Worm (Caenorhabditis elegans) whole organism, L1 larva: Measurements from ENCODE around the gene Y105C5A.12.
"Not testable (repeated sequence)": the region's sequence is repeated elsewhere in the genome, so short reads cannot be mapped to it uniquely, and the experiment has no call there.

Experiments
- C04F5.9 ChIP-seq: sonication (generic microtip); optimal IDR thresholded peaks from 2 replicates; lab custom pipeline; 2016; ENCODE audit warnings: missing genetic modification characterization, missing compliant biosample characterization
- F16B12.6 ChIP-seq: fragments of 150-350 bp; optimal IDR thresholded peaks from 2 replicates; lab custom pipeline; 2014; ENCODE audit warnings: missing biosample characterization, missing genetic modification characterization
- alr-1 ChIP-seq: fragments of 200-800 bp; sonication (Bioruptor generic); optimal IDR thresholded peaks from 2 replicates; lab custom pipeline; 2018; ENCODE audit warnings: borderline replicate concordance, mild to moderate bottlenecking, missing genetic modification characterization, missing compliant biosample characterization
- blmp-1 ChIP-seq: fragments of 150-350 bp; optimal IDR thresholded peaks from 2 replicates; lab custom pipeline; 2014; ENCODE audit warnings: missing biosample characterization, missing genetic modification characterization
- ceh-63 ChIP-seq: fragments of 200-800 bp; sonication (Bioruptor generic); optimal IDR thresholded peaks from 2 replicates; lab custom pipeline; 2018; ENCODE audit warnings: mild to moderate bottlenecking, missing genetic modification characterization, missing compliant biosample characterization
- ceh-82 ChIP-seq, 3 experiments: fragments of 150-350 bp in 1 of 3; sonication (generic microtip) in 2 of 3; optimal IDR thresholded peaks; 2 replicates each; lab custom pipeline; 2014 to 2017; ENCODE audit warnings: missing biosample characterization in 3 of 3, missing genetic modification characterization in 3 of 3
- ceh-90 ChIP-seq: sonication (generic microtip); optimal IDR thresholded peaks from 2 replicates; lab custom pipeline; 2016; ENCODE audit warnings: missing genetic modification characterization, missing compliant biosample characterization
- ces-1 ChIP-seq: fragments of 150-350 bp; optimal IDR thresholded peaks from 2 replicates; lab custom pipeline; 2014; ENCODE audit warnings: missing biosample characterization, missing genetic modification reagents, missing genetic modification characterization
- dpl-1 ChIP-seq, 3 experiments: fragments of 150-350 bp in 2 of 3; sonication (generic microtip) in 1 of 3; optimal IDR thresholded peaks; 2 replicates each; lab custom pipeline; 2014 to 2017; ENCODE audit warnings: missing biosample characterization in 3 of 3, missing genetic modification characterization in 3 of 3, missing genetic modification reagents in 3 of 3
- dsc-1 ChIP-seq: sonication (generic microtip); optimal IDR thresholded peaks from 2 replicates; lab custom pipeline; 2016; ENCODE audit warnings: mild to moderate bottlenecking, missing genetic modification characterization, missing compliant biosample characterization
- efl-1 ChIP-seq, 4 experiments: fragments of 150-350 bp; optimal IDR thresholded peaks in 3 of 4; peaks in 1 of 4; 1 replicate in 1 of 4; 2 replicates in 3 of 4; lab custom pipeline; 2014; ENCODE audit warnings: missing biosample characterization in 2 of 4, missing genetic modification characterization in 2 of 4, missing genetic modification reagents in 2 of 4
- egl-27 ChIP-seq, 2 experiments: fragments of 150-350 bp in 1 of 2; sonication (generic microtip); optimal IDR thresholded peaks; 3 replicates each; lab custom pipeline; 2017 to 2018; ENCODE audit warnings: missing biosample characterization in 2 of 2, missing genetic modification characterization in 2 of 2, missing genetic modification reagents in 2 of 2
- elt-2 ChIP-seq: sonication (generic microtip); optimal IDR thresholded peaks from 2 replicates; lab custom pipeline; 2016; ENCODE audit warnings: missing genetic modification characterization, mild to moderate bottlenecking, inconsistent platforms, missing compliant biosample characterization, missing genetic modification reagents
- ets-5 ChIP-seq: fragments of 200-800 bp; sonication (Bioruptor generic); IDR thresholded peaks from 2 replicates; pipeline ENCODE4 v1.3.6; 2022; ENCODE audit warnings: missing genetic modification characterization, missing compliant biosample characterization
- fkh-4 ChIP-seq: sonication (generic microtip); optimal IDR thresholded peaks from 2 replicates; lab custom pipeline; 2016; ENCODE audit warnings: missing compliant biosample characterization, missing genetic modification characterization, borderline replicate concordance
- fkh-8 ChIP-seq: sonication (generic microtip); optimal IDR thresholded peaks from 2 replicates; lab custom pipeline; 2016; ENCODE audit warnings: mild to moderate bottlenecking, missing genetic modification characterization, missing compliant biosample characterization
- grh-1 ChIP-seq: fragments of 200-800 bp; sonication (Bioruptor generic); IDR thresholded peaks from 2 replicates; pipeline ENCODE4 v1.3.6; 2022; ENCODE audit warnings: missing genetic modification reagents, missing genetic modification characterization, missing compliant biosample characterization
- hlh-17 ChIP-seq: fragments of 200-800 bp; sonication (Bioruptor generic); optimal IDR thresholded peaks from 2 replicates; lab custom pipeline; 2018; ENCODE audit warnings: missing genetic modification characterization, mild to moderate bottlenecking, missing compliant biosample characterization, moderate library complexity, borderline replicate concordance
- hlh-4 ChIP-seq: sonication (generic microtip); optimal IDR thresholded peaks from 2 replicates; lab custom pipeline; 2016; ENCODE audit warnings: mild to moderate bottlenecking, missing genetic modification characterization, missing compliant biosample characterization
- jun-1 ChIP-seq: fragments of 150-350 bp; optimal IDR thresholded peaks from 2 replicates; lab custom pipeline; 2014; ENCODE audit warnings: missing biosample characterization, missing genetic modification reagents, missing genetic modification characterization
- lin-35 ChIP-seq, 2 experiments: fragments of 150-350 bp; optimal IDR thresholded peaks; 2 replicates each; lab custom pipeline; 2014; ENCODE audit warnings: missing biosample characterization in 2 of 2, missing genetic modification characterization in 2 of 2, missing genetic modification reagents in 2 of 2
- mep-1 ChIP-seq: fragments of 150-350 bp; optimal IDR thresholded peaks from 2 replicates; lab custom pipeline; 2014; ENCODE audit warnings: missing biosample characterization, missing genetic modification characterization
- nhr-11 ChIP-seq: fragments of 150-350 bp; optimal IDR thresholded peaks from 2 replicates; lab custom pipeline; 2014; ENCODE audit warnings: missing biosample characterization, missing genetic modification characterization
- nhr-19 ChIP-seq: fragments of 200-800 bp; sonication (Bioruptor generic); conservative IDR thresholded peaks from 2 replicates; pipeline ENCODE4 v1.3.6; 2022; ENCODE audit warnings: missing genetic modification characterization, missing compliant biosample characterization
- nhr-28 ChIP-seq: fragments of 150-350 bp; optimal IDR thresholded peaks from 2 replicates; lab custom pipeline; 2014; ENCODE audit warnings: missing biosample characterization, missing genetic modification characterization
- nhr-47 ChIP-seq: sonication (generic microtip); optimal IDR thresholded peaks from 2 replicates; lab custom pipeline; 2016; ENCODE audit warnings: mild to moderate bottlenecking, missing genetic modification characterization, moderate library complexity, missing compliant biosample characterization
- nhr-71 ChIP-seq: sonication (generic microtip); optimal IDR thresholded peaks from 2 replicates; lab custom pipeline; 2016; ENCODE audit warnings: mild to moderate bottlenecking, missing genetic modification characterization, moderate library complexity, missing compliant biosample characterization
- nhr-76 ChIP-seq: sonication (generic microtip); optimal IDR thresholded peaks from 2 replicates; lab custom pipeline; 2017; ENCODE audit warnings: missing biosample characterization, missing genetic modification characterization
- nhr-84 ChIP-seq: sonication (generic microtip); optimal IDR thresholded peaks from 2 replicates; lab custom pipeline; 2017; ENCODE audit warnings: missing biosample characterization, missing genetic modification characterization
- nhr-85 ChIP-seq: sonication (generic microtip); peaks from one replicate; lab custom pipeline; 2016; ENCODE audit warnings: missing genetic modification characterization, inconsistent platforms, missing compliant biosample characterization
- pag-3 ChIP-seq: sonication (generic microtip); optimal IDR thresholded peaks from 2 replicates; lab custom pipeline; 2017; ENCODE audit warnings: missing genetic modification characterization, mild to moderate bottlenecking, missing compliant biosample characterization, antibody characterized with exemption, borderline replicate concordance; ENCODE audit not compliant: insufficient read depth
- pax-3 ChIP-seq: fragments of 200-800 bp; sonication (Bioruptor generic); optimal IDR thresholded peaks from 2 replicates; lab custom pipeline; 2018; ENCODE audit warnings: mild to moderate bottlenecking, missing genetic modification characterization, moderate library complexity, missing compliant biosample characterization
- pqm-1 ChIP-seq: sonication (generic microtip); optimal IDR thresholded peaks from 3 replicates; lab custom pipeline; 2017; ENCODE audit warnings: missing biosample characterization, missing genetic modification characterization
- swsn-7 ChIP-seq: sonication (generic microtip); optimal IDR thresholded peaks from 2 replicates; lab custom pipeline; 2016; ENCODE audit warnings: missing genetic modification characterization, missing compliant biosample characterization
- tlp-1 ChIP-seq: fragments of 150-350 bp; optimal IDR thresholded peaks from 2 replicates; lab custom pipeline; 2014; ENCODE audit warnings: missing biosample characterization, missing genetic modification characterization
- unc-130 ChIP-seq: fragments of 150-350 bp; optimal IDR thresholded peaks from 2 replicates; lab custom pipeline; 2017; ENCODE audit warnings: missing biosample characterization, missing genetic modification characterization, inconsistent platforms
- unc-30 ChIP-seq: sonication (generic microtip); optimal IDR thresholded peaks from 2 replicates; lab custom pipeline; 2017; ENCODE audit warnings: missing biosample characterization, missing genetic modification characterization
- unc-86 ChIP-seq: sonication (generic microtip); optimal IDR thresholded peaks from 2 replicates; lab custom pipeline; 2016; ENCODE audit warnings: missing genetic modification characterization, missing compliant biosample characterization
- zip-4 ChIP-seq: fragments of 200-800 bp; sonication (Bioruptor generic); optimal IDR thresholded peaks from 2 replicates; lab custom pipeline; 2018; ENCODE audit warnings: mild to moderate bottlenecking, missing genetic modification characterization, moderate library complexity, missing compliant biosample characterization
- ztf-11 ChIP-seq, 2 experiments: sonication (generic microtip); optimal IDR thresholded peaks; 2 replicates each; lab custom pipeline; 2016 to 2017; ENCODE audit warnings: missing genetic modification characterization in 2 of 2, missing biosample characterization in 1 of 2, missing compliant biosample characterization in 1 of 2

Gene Y105C5A.12

DNA sequence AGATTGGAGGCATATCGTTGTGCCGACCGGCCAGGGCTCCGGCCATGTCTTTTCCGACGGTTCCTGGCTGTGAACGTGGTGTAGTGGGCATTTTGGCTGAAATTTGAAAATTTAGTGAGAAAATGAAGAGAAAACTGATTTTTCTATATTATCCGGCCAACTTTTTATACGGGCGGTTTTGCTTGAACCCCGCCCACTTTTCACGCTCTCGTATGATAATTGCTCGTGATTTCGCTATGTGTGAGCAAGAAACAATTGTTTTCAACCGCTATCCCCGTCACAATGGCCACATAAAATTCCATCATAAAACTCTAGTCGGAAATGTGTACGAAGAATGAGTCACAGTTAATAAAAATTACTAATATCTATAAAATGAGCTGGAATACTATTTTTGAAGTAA lies at the start of gene Y105C5A.12:
Gene Y105C5A.12 (minus strand): TSS at position 101 of the 400 bp plus-strand sequence.
- TF ChIP-seq grh-1 (GFP tag; lab: Robert Waterston, UW); hlh-17 (GFP tag; lab: Kevin White, UChicago); lin-35 (GFP tag; optimal IDR thresholded peaks at IDR 0.05; lab: Kevin White, UChicago): not testable (repeated sequence)
- TF ChIP-seq, all 84 proteins: peak for 0; not testable (repeated sequence) for 84

DNA sequence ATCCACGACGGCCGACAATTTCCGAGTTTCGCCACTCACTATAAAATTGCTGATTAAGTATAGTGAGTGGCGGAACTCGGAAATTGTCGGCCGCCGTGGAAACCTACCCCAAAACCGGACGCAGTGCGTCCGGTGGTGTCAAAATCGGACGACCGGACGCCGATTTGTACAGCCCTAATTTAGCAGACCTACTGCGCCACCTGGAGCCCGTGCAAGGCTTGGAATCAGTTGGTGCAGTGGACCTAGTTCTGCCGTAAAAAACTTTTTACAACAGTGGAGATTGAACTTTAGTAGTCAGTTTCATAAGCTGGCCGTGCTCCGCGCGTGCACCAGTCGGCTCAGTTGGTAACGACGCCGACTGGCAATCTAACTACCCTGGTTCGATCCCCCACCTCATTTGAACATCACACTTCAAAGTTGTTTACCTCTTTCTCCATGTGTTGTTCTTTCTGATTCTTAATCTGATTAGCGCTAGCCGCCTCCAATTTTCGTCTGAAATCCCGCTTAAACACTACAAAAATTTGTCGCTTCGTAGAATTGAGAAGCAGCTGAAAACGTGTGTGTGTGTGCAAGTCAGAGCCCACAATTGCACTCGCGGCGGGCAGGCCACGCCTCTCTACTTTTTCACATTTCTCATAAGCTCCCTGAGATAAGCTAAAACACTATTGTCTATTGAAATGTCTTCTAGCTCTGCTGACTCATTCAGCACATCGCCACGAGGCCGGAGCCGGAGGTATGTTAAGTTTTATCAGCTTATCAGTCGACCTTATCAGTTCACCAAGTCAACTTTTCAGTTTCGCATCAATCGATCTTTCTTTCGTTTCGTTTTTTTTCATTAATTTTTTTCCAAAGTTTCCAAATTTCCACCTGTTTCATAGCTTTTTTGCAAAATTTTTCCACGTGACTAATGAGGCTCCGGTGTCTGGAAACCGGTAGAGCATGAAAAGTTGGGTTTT lies 47.2 kb upstream of the Y105C5A.12 start, which contains the start of gene Y105C5A.15:
Gene Y105C5A.15 (plus strand): TSS at position 678 of the 956 bp plus-strand sequence.
- TF ChIP-seq ces-1 (GFP tag; lab: Kevin White, UChicago) (no peak), elt-2 (tag; lab: Kevin White, UChicago) (peak; percentile 57), efl-1 (optimal IDR thresholded peaks at IDR 0.05; lab: Kevin White, UChicago) (no peak), efl-1 (GFP tag; optimal IDR thresholded peaks at IDR 0.05 in 1 of 2; lab: Kevin White, UChicago) (peak in 1 of 2 experiments; percentile 87), nhr-28 (tag; lab: Kevin White, UChicago) (no peak), pqm-1 (peak; percentile 6), hlh-4 (tag; lab: Kevin White, UChicago) (peak; percentile 27), swsn-7 (tag; lab: Kevin White, UChicago) (no peak), C04F5.9 (tag; lab: Kevin White, UChicago) (no peak), nhr-85 (tag; lab: Kevin White, UChicago) (peak; percentile 45), fkh-8 (tag; lab: Kevin White, UChicago) (peak; percentile 30)

DNA sequence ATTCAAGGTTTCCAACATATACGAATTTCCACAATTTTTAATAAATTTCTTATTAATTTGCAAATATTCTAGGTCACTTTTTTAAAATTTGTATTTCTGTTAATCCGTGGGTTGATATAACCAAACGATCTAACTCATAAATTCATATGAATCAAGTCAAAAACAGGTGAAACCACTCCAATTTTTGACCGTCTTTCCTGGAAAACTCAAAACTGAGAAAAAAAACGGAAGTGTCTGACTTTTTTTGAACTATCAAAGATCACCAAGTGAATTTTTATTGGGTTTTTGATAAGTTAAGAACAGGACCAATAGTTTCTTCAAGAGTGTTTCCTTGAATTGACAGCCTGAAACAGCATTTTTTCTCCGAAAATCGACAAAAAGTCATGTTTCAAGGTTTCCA lies 46.2 kb upstream of the Y105C5A.12 start:
- TF ChIP-seq nhr-76 (tag; lab: Kevin White, UChicago) (no peak), nhr-47 (tag; lab: Kevin White, UChicago) (peak; percentile 26), fkh-8 (tag; lab: Kevin White, UChicago) (peak; percentile 34), hlh-4 (tag; lab: Kevin White, UChicago) (peak; percentile 97), pax-3 (no peak)
- TF ChIP-seq, all 84 proteins: peak for 3

DNA sequence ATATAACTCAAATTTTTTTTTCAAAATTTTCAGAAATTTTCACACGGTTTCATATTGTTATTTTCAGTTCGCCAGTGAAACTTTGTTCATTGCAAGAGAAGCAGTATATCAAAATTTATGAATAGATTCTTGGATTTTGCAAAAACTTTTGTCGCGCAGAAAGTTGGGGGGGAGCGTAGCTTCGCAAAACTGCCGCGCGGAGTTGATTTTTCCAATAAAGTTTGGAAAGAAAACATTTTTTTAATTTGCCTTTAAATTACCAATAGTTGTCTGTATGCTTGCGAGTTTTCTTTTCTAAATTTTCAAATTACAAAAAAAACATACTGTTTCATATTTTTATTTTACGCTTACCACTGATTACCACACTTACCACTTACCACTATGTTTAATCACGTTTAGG lies 44.6 kb upstream of the Y105C5A.12 start:
- TF ChIP-seq pag-3 (tag; lab: Kevin White, UChicago) (no peak), nhr-11 (tag; lab: Kevin White, UChicago) (no peak), dpl-1 (GFP tag; optimal IDR thresholded peaks at IDR 0.05; lab: Kevin White, UChicago) (no peak), zip-4 (GFP tag; lab: Kevin White, UChicago) (no peak), tlp-1 (no peak), blmp-1 (tag; lab: Kevin White, UChicago) (no peak), unc-130 (tag; lab: Kevin White, UChicago) (no peak), F16B12.6 (tag; lab: Kevin White, UChicago) (no peak), ets-5 (GFP tag; lab: Robert Waterston, UW) (no peak), nhr-19 (GFP tag; lab: Robert Waterston, UW) (no peak), ceh-63 (no peak), ztf-11 (tag; optimal IDR thresholded peaks at IDR 0.05; lab: Kevin White, UChicago) (no peak)

DNA sequence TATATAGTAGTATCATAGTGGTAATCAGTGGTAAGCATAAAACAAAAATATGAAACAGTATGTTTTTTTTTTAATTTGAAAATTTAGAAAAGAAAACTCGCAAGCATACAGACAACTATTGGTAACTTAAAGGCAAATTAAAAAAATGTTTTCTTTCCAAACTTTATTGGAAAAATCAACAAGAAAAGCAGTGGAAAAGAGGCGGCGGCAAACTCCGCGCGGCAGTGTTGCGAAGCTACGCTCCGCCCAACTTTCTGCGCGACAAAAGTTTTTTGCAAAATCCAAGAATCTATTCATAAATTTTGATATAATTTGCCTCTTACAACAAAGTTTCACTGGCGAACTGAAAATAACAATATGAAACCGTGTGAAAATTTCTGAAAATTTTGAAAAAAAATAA lies 42.9 kb upstream of the Y105C5A.12 start:
- TF ChIP-seq hlh-17 (GFP tag; lab: Kevin White, UChicago) (no peak), mep-1 (tag; lab: Kevin White, UChicago) (no peak), unc-130 (tag; lab: Kevin White, UChicago) (no peak), ceh-90 (tag; lab: Kevin White, UChicago) (no peak), ceh-82 (tag; optimal IDR thresholded peaks at IDR 0.05; lab: Kevin White, UChicago) (no peak), pqm-1 (no peak), alr-1 (no peak), nhr-71 (no peak), dsc-1 (tag; lab: Kevin White, UChicago) (no peak), unc-86 (tag; lab: Kevin White, UChicago) (no peak), zip-4 (GFP tag; lab: Kevin White, UChicago) (no peak), egl-27 (tag; optimal IDR thresholded peaks at IDR 0.05; lab: Kevin White, UChicago) (no peak), hlh-4 (tag; lab: Kevin White, UChicago) (no peak), fkh-4 (no peak), fkh-8 (tag; lab: Kevin White, UChicago) (no peak), nhr-84 (tag; lab: Kevin White, UChicago) (no peak), nhr-85 (tag; lab: Kevin White, UChicago) (no peak), unc-30 (no peak), jun-1 (no peak)
